Worm (Caenorhabditis elegans): Measurements from ENCODE around the gene T13C2.7.
A peak's percentile ranks its signal among the peaks of the same experiment; 100 is the strongest.

T13C2.7 gene

ce11 chrII:6734674-6735073, 44.5 kb upstream of the T13C2.7 start, which contains the start of gene T14B4.3 (continued):
- peak; percentile 28 for TF ChIP-seq nhr-77 (tag; optimal IDR thresholded peaks at IDR 0.05)
- TF ChIP-seq fkh-4 (tag; optimal IDR thresholded peaks at IDR 0.05; ENCODE audit: borderline replicate concordance): no peak
- peak; percentile 75 to 82 for TF ChIP-seq efl-1 (optimal IDR thresholded peaks at IDR 0.05)
- TF ChIP-seq efl-1 (GFP tag; optimal IDR thresholded peaks at IDR 0.05 in 1 of 2): peak; percentile 57 to 96
- peak; percentile 53 to 72 (median 71) for TF ChIP-seq dpl-1 (GFP tag; optimal IDR thresholded peaks at IDR 0.05)
- TF ChIP-seq isw-1 (GFP tag; IDR thresholded peaks at IDR 0.05): peak; percentile 32
- TF ChIP-seq sox-4 (tag; optimal IDR thresholded peaks at IDR 0.05): peak; percentile 20
- TF ChIP-seq lsy-2 (tag; optimal IDR thresholded peaks at IDR 0.05): peak; percentile 68 to 88
- TF ChIP-seq rnt-1 (tag; optimal IDR thresholded peaks at IDR 0.05): peak; percentile 88
- TF ChIP-seq dsc-1 (tag; optimal IDR thresholded peaks at IDR 0.05): peak; percentile 15
- TF ChIP-seq lin-14 (GFP tag; optimal IDR thresholded peaks at IDR 0.05): peak; percentile 75
- TF ChIP-seq elt-2 (tag; optimal IDR thresholded peaks at IDR 0.05): no peak
- TF ChIP-seq vab-15 (tag; optimal IDR thresholded peaks at IDR 0.05): peak; percentile 20
- TF ChIP-seq jun-1 (tag; optimal IDR thresholded peaks at IDR 0.05): peak; percentile 26
- TF ChIP-seq lin-13 (GFP tag; optimal IDR thresholded peaks at IDR 0.05): peak; percentile 59
- peak; percentile 57 for TF ChIP-seq nhr-20 (tag; optimal IDR thresholded peaks at IDR 0.05)
- TF ChIP-seq ztf-11 (tag; optimal IDR thresholded peaks at IDR 0.05): peak in 1 of 2 experiments; percentile 67

DNA sequence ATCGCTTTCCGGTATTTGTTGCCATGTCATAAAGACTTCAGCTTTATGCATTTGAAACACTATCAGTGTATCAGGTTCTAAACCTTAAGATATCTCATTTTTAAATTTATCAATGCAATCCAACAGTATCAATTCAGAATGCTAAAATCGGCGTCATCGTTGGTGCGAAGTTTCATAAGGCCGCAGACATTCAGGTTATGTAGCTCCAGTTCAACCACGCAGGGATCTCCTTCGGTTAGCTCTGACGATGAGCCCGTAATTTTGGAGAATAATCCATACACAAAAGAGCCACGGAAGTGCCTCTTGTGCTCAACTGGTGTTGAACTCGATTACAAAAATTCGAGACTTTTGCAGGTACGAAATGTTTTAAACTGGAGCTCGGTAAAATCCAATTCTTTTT, 43.1 kb upstream of the T13C2.7 start, which contains the start of gene mrps-18.C:
mrps-18.C (plus strand) TSS at position 138 of the 400 bp plus-strand sequence.
- TF ChIP-seq ceh-82 (tag; optimal IDR thresholded peaks at IDR 0.05) (no peak), sox-4 (tag; optimal IDR thresholded peaks at IDR 0.05) (no peak), nhr-77 (tag; optimal IDR thresholded peaks at IDR 0.05) (no peak), unc-98 (GFP tag; IDR thresholded peaks at IDR 0.05) (no peak), lir-3 (tag; optimal IDR thresholded peaks at IDR 0.05; ENCODE audit: poor library complexity) (no peak)

- TF ChIP-seq aly-2 (tag; optimal IDR thresholded peaks at IDR 0.05) (no peak), nhr-71 (tag; optimal IDR thresholded peaks at IDR 0.05) (no peak), lin-39 (tag; optimal IDR thresholded peaks at IDR 0.05) (no peak), mep-1 (tag; optimal IDR thresholded peaks at IDR 0.05) (no peak), nhr-77 (tag; optimal IDR thresholded peaks at IDR 0.05) (no peak), lin-14 (GFP tag; optimal IDR thresholded peaks at IDR 0.05) (no peak), nhr-90 (tag; optimal IDR thresholded peaks at IDR 0.05; ENCODE audit: poor library complexity) (no peak), vab-15 (tag; optimal IDR thresholded peaks at IDR 0.05) (no peak), hlh-4 (tag; optimal IDR thresholded peaks at IDR 0.05) (no peak), ceh-63 (GFP tag; optimal IDR thresholded peaks at IDR 0.05) (no peak), skn-1 (tag; optimal IDR thresholded peaks at IDR 0.05) (no peak), irx-1 (tag; optimal IDR thresholded peaks at IDR 0.05) (no peak), sptf-1 (tag; optimal IDR thresholded peaks at IDR 0.05) (no peak), unc-86 (tag; optimal IDR thresholded peaks at IDR 0.05) (no peak), dsc-1 (tag; optimal IDR thresholded peaks at IDR 0.05) (no peak)
These were observed 42.6 kb upstream of the T13C2.7 start, which contains the start of gene T14B4.1 for ce11 chrII:6736604-6737003. Gene T14B4.1 (plus strand): TSS chrII:6736904.

- no peak for TF ChIP-seq ceh-90 (tag; optimal IDR thresholded peaks at IDR 0.05)
- no peak for TF ChIP-seq ztf-4 (tag; optimal IDR thresholded peaks at IDR 0.05)
- TF ChIP-seq lsy-2 (tag; optimal IDR thresholded peaks at IDR 0.05): peak; percentile 28 to 80
- TF ChIP-seq pag-3 (tag; optimal IDR thresholded peaks at IDR 0.05; ENCODE audit: borderline replicate concordance, insufficient read depth): no peak
- peak; percentile 53 for TF ChIP-seq xbp-1 (tag; optimal IDR thresholded peaks at IDR 0.05)
- TF ChIP-seq fkh-4 (tag; optimal IDR thresholded peaks at IDR 0.05; ENCODE audit: borderline replicate concordance): no peak
- peak; percentile 89 for TF ChIP-seq rnt-1 (tag; optimal IDR thresholded peaks at IDR 0.05)
- no peak for TF ChIP-seq ceh-8 (GFP tag; optimal IDR thresholded peaks at IDR 0.05)
- TF ChIP-seq swsn-7 (tag; optimal IDR thresholded peaks at IDR 0.05): peak; percentile 37
- TF ChIP-seq nhr-12 (tag; optimal IDR thresholded peaks at IDR 0.05): no peak
- peak; percentile 69 for TF ChIP-seq nhr-71 (tag; optimal IDR thresholded peaks at IDR 0.05)
- TF ChIP-seq unc-30 (tag; optimal IDR thresholded peaks at IDR 0.05): no peak
- peak; percentile 34 to 82 for TF ChIP-seq lin-35 (GFP tag; optimal IDR thresholded peaks at IDR 0.05)
- TF ChIP-seq F16B12.6 (tag; optimal IDR thresholded peaks at IDR 0.05): peak; percentile 24
- no peak for TF ChIP-seq tlp-1 (tag; optimal IDR thresholded peaks at IDR 0.05)
- peak; percentile 22 for TF ChIP-seq fos-1 (tag; optimal IDR thresholded peaks at IDR 0.05)
- peak; percentile 63 for TF ChIP-seq lin-13 (GFP tag; optimal IDR thresholded peaks at IDR 0.05)
- no peak for TF ChIP-seq zip-4 (GFP tag; optimal IDR thresholded peaks at IDR 0.05)
- peak; percentile 13 for TF ChIP-seq jun-1 (tag; optimal IDR thresholded peaks at IDR 0.05)
- TF ChIP-seq lin-14 (GFP tag; optimal IDR thresholded peaks at IDR 0.05): peak; percentile 55
- no peak for TF ChIP-seq hlh-17 (GFP tag; optimal IDR thresholded peaks at IDR 0.05; ENCODE audit: borderline replicate concordance)
- peak; percentile 56 for TF ChIP-seq tbx-2 (tag; optimal IDR thresholded peaks at IDR 0.05)
- no peak for TF ChIP-seq nhr-28 (tag; optimal IDR thresholded peaks at IDR 0.05)
These were observed 37.8 kb upstream of the T13C2.7 start, which contains the start of gene exos-8 for ce11 chrII:6741428-6741827. Gene exos-8 (plus strand): TSS chrII:6741691.

Data from whole organism, L1 larva.